Worm (Caenorhabditis elegans) whole organism, midembryonic: ENCODE results near the gene myo-6.

Experiments
- T22C8.4 ChIP-seq: fragments of 200-800 bp; sonication (Bioruptor generic); IDR thresholded peaks from 2 replicates; pipeline ENCODE4 v1.3.6; 2022; ENCODE audit warnings: missing genetic modification characterization, missing compliant biosample characterization
- cog-1 ChIP-seq: sonication (generic microtip); optimal IDR thresholded peaks from 2 replicates; lab custom pipeline; 2016; ENCODE audit warnings: missing genetic modification characterization, missing compliant biosample characterization
- flt-1 ChIP-seq: fragments of 200-800 bp; sonication (Bioruptor generic); IDR thresholded peaks from 2 replicates; pipeline ENCODE4 v1.3.6; 2022; ENCODE audit warnings: missing genetic modification characterization, missing compliant biosample characterization
- klf-2 ChIP-seq: fragments of 200-800 bp; sonication (Bioruptor generic); conservative IDR thresholded peaks from 2 replicates; pipeline ENCODE4 v1.3.6; 2022; ENCODE audit warnings: missing genetic modification reagents, missing genetic modification characterization, missing compliant biosample characterization
- med-1 ChIP-seq: sonication (generic microtip); optimal IDR thresholded peaks from 2 replicates; lab custom pipeline; 2017; ENCODE audit warnings: missing genetic modification characterization, mild to moderate bottlenecking, missing compliant biosample characterization, antibody characterized with exemption, missing genetic modification reagents; ENCODE audit not compliant: insufficient read depth
- ref-1 ChIP-seq: fragments of 200-800 bp; sonication (Bioruptor generic); conservative IDR thresholded peaks from 2 replicates; pipeline ENCODE4 v1.3.6; 2022; ENCODE audit warnings: missing genetic modification reagents, missing genetic modification characterization, missing compliant biosample characterization
- tab-1 ChIP-seq: fragments of 200-800 bp; sonication (Bioruptor generic); IDR thresholded peaks from 2 replicates; pipeline ENCODE4 v1.3.6; 2022; ENCODE audit warnings: missing genetic modification characterization, missing compliant biosample characterization
- ztf-23 ChIP-seq: fragments of 200-800 bp; sonication (Bioruptor generic); IDR thresholded peaks from 2 replicates; pipeline ENCODE4 v1.3.6; 2022; ENCODE audit warnings: missing genetic modification reagents, missing genetic modification characterization, missing compliant biosample characterization
- ztf-29 ChIP-seq: fragments of 200-800 bp; sonication (Bioruptor generic); IDR thresholded peaks from 2 replicates; pipeline ENCODE4 v1.3.6; 2022; ENCODE audit warnings: missing genetic modification reagents, missing genetic modification characterization, missing compliant biosample characterization

The myo-6 gene

ce11 chrIII:13409498-13409897, at the start of gene myo-6:
Gene myo-6 (plus strand): TSS chrIII:13409798.
- TF ChIP-seq med-1 (no peak), klf-2 (GFP tag; lab: Robert Waterston, UW) (no peak), ref-1 (GFP tag; lab: Robert Waterston, UW) (no peak), ztf-29 (no peak), ztf-23 (no peak), flt-1 (GFP tag; lab: Robert Waterston, UW) (no peak), T22C8.4 (GFP tag; lab: Robert Waterston, UW) (no peak), cog-1 (tag; lab: Kevin White, UChicago) (no peak), tab-1 (GFP tag; lab: Robert Waterston, UW) (no peak)

ce11 chrIII:13359847-13360246, 49.8 kb upstream of the myo-6 start:
- TF ChIP-seq flt-1 (GFP tag; lab: Robert Waterston, UW) = 0 out of 2 replicates have a peak, but pooled peaks have one; percentile 44
- TF ChIP-seq ztf-29 = no peak

ce11 chrIII:13370980-13371379, 38.6 kb upstream of the myo-6 start, which contains the start of gene T03F6.9:
Gene T03F6.9 (minus strand): TSS chrIII:13371080.
- TF ChIP-seq tab-1 (GFP tag; lab: Robert Waterston, UW) (no peak), klf-2 (GFP tag; lab: Robert Waterston, UW) (no peak), ztf-29 (no peak), cog-1 (tag; lab: Kevin White, UChicago) (no peak), med-1 (no peak), ref-1 (GFP tag; lab: Robert Waterston, UW) (no peak), flt-1 (GFP tag; lab: Robert Waterston, UW) (no peak), T22C8.4 (GFP tag; lab: Robert Waterston, UW) (no peak), ztf-23 (no peak)

ce11 chrIII:13376304-13376760, 33.3 kb upstream of the myo-6 start, which contains the start of gene lis-1:
Gene lis-1 (minus strand): TSS chrIII:13376710.
- TF ChIP-seq ref-1 (GFP tag; lab: Robert Waterston, UW) (no peak), tab-1 (GFP tag; lab: Robert Waterston, UW) (no peak), klf-2 (GFP tag; lab: Robert Waterston, UW) (no peak), med-1 (no peak), ztf-29 (no peak), cog-1 (tag; lab: Kevin White, UChicago) (no peak), flt-1 (GFP tag; lab: Robert Waterston, UW) (no peak), ztf-23 (no peak)

- no peak for TF ChIP-seq klf-2 (GFP tag; lab: Robert Waterston, UW)
- TF ChIP-seq tab-1 (GFP tag; lab: Robert Waterston, UW) = no peak
- no peak for TF ChIP-seq med-1
Observed at ce11 chrIII:13377249-13377648, 32.3 kb upstream of the myo-6 start.

ce11 chrIII:13378242-13378641, 31.4 kb upstream of the myo-6 start, which contains the start of gene T03F6.10:
Gene T03F6.10 (minus strand): TSS chrIII:13378342.
- no peak for TF ChIP-seq klf-2 (GFP tag; lab: Robert Waterston, UW)
- TF ChIP-seq cog-1 (tag; lab: Kevin White, UChicago) = no peak
- TF ChIP-seq ztf-29 = no peak
- no peak for TF ChIP-seq T22C8.4 (GFP tag; lab: Robert Waterston, UW)

ce11 chrIII:13380196-13380595, 29.4 kb upstream of the myo-6 start, which contains the start of gene T03F6.6:
Gene T03F6.6 (minus strand): TSS chrIII:13380296.
- TF ChIP-seq ref-1 (GFP tag; lab: Robert Waterston, UW) = no peak
- TF ChIP-seq ztf-29 = no peak
- no peak for TF ChIP-seq med-1
- no peak for TF ChIP-seq flt-1 (GFP tag; lab: Robert Waterston, UW)
- TF ChIP-seq tab-1 (GFP tag; lab: Robert Waterston, UW) = no peak
- no peak for TF ChIP-seq ztf-23

- no peak for TF ChIP-seq med-1
- TF ChIP-seq ztf-23 = no peak
- TF ChIP-seq ref-1 (GFP tag; lab: Robert Waterston, UW) = no peak
- no peak for TF ChIP-seq cog-1 (tag; lab: Kevin White, UChicago)
Observed at ce11 chrIII:13380881-13381280, 28.7 kb upstream of the myo-6 start.

ce11 chrIII:13381684-13382083, 27.9 kb upstream of the myo-6 start:
- TF ChIP-seq flt-1 (GFP tag; lab: Robert Waterston, UW) = no peak

ce11 chrIII:13383159-13383558, 26.4 kb upstream of the myo-6 start:
- TF ChIP-seq tab-1 (GFP tag; lab: Robert Waterston, UW) = no peak
- TF ChIP-seq ztf-23 = no peak
- TF ChIP-seq ztf-29 = no peak
- TF ChIP-seq med-1 = no peak
- no peak for TF ChIP-seq klf-2 (GFP tag; lab: Robert Waterston, UW)
- no peak for TF ChIP-seq T22C8.4 (GFP tag; lab: Robert Waterston, UW)
- TF ChIP-seq ref-1 (GFP tag; lab: Robert Waterston, UW) = no peak
- TF ChIP-seq flt-1 (GFP tag; lab: Robert Waterston, UW) = no peak
- no peak for TF ChIP-seq cog-1 (tag; lab: Kevin White, UChicago)

- no peak for TF ChIP-seq klf-2 (GFP tag; lab: Robert Waterston, UW)
- TF ChIP-seq flt-1 (GFP tag; lab: Robert Waterston, UW) = no peak
- TF ChIP-seq T22C8.4 (GFP tag; lab: Robert Waterston, UW) = no peak
- no peak for TF ChIP-seq ref-1 (GFP tag; lab: Robert Waterston, UW)
- TF ChIP-seq ztf-29 = no peak
- no peak for TF ChIP-seq med-1
- no peak for TF ChIP-seq ztf-23
- TF ChIP-seq tab-1 (GFP tag; lab: Robert Waterston, UW) = no peak
- no peak for TF ChIP-seq cog-1 (tag; lab: Kevin White, UChicago)
Observed at ce11 chrIII:13385850-13386249, 23.7 kb upstream of the myo-6 start, which contains the start of gene T03F6.4. Gene T03F6.4 (plus strand): TSS chrIII:13386150.
